Worm (Caenorhabditis elegans) whole organism, L4 larva: ENCODE measurements around the gene hlh-6.

Experiments
- ZK546.5 ChIP-seq, 2 experiments: sonication (generic microtip); optimal IDR thresholded peaks; 2 replicates each; lab custom pipeline; 2017; ENCODE audit warnings: missing biosample characterization in 2 of 2, missing genetic modification characterization in 2 of 2
- aly-2 ChIP-seq: sonication (generic microtip); optimal IDR thresholded peaks from 2 replicates; lab custom pipeline; 2018; ENCODE audit warnings: missing biosample characterization, missing genetic modification characterization
- ceh-32 ChIP-seq: sonication (generic microtip); optimal IDR thresholded peaks from 2 replicates; lab custom pipeline; 2016; ENCODE audit warnings: mild to moderate bottlenecking, missing genetic modification characterization, missing compliant biosample characterization; ENCODE audit not compliant: poor library complexity
- daf-16 ChIP-seq, 3 experiments: sonication (generic microtip); optimal IDR thresholded peaks; 2 replicates each; lab custom pipeline; 2016 to 2017; ENCODE audit warnings: missing genetic modification characterization in 3 of 3, missing genetic modification reagents in 3 of 3, mild to moderate bottlenecking in 2 of 3, missing compliant biosample characterization in 2 of 3, missing biosample characterization in 1 of 3, moderate library complexity in 1 of 3
- duxl-1 ChIP-seq: sonication (generic microtip); optimal IDR thresholded peaks from 2 replicates; lab custom pipeline; 2016; ENCODE audit warnings: mild to moderate bottlenecking, missing genetic modification characterization, moderate library complexity, missing compliant biosample characterization; ENCODE audit not compliant: poor library complexity
- lim-7 ChIP-seq: fragments of 200-800 bp; sonication (Bioruptor generic); IDR thresholded peaks from 2 replicates; pipeline ENCODE4 v1.3.6; 2022; ENCODE audit warnings: missing genetic modification characterization, missing compliant biosample characterization
- lin-13 ChIP-seq: fragments of 150-350 bp; optimal IDR thresholded peaks from 2 replicates; lab custom pipeline; 2014; ENCODE audit warnings: missing biosample characterization, missing genetic modification reagents, missing genetic modification characterization
- pha-4 ChIP-seq, 2 experiments: fragments of 150-350 bp in 1 of 2; fragments of 200-800 bp in 1 of 2; sonication (Bioruptor generic) in 1 of 2; IDR thresholded peaks in 1 of 2; optimal IDR thresholded peaks in 1 of 2; 2 replicates each; pipeline versions ENCODE4 v1.3.6 to Lab custom; 2014 to 2022; ENCODE audit warnings: missing genetic modification characterization in 2 of 2, missing genetic modification reagents in 2 of 2, missing biosample characterization in 1 of 2, missing compliant biosample characterization in 1 of 2
- sdz-12 ChIP-seq: fragments of 200-800 bp; sonication (Bioruptor generic); optimal IDR thresholded peaks from 2 replicates; lab custom pipeline; 2018; ENCODE audit warnings: mild to moderate bottlenecking, missing genetic modification characterization, missing compliant biosample characterization
- snpc-4 ChIP-seq: fragments of 150-350 bp; optimal IDR thresholded peaks from 2 replicates; lab custom pipeline; 2014; ENCODE audit warnings: missing biosample characterization, missing genetic modification characterization
- ztf-11 ChIP-seq: fragments of 150-350 bp; optimal IDR thresholded peaks from 2 replicates; lab custom pipeline; 2014; ENCODE audit warnings: missing biosample characterization, missing genetic modification characterization

DNA sequence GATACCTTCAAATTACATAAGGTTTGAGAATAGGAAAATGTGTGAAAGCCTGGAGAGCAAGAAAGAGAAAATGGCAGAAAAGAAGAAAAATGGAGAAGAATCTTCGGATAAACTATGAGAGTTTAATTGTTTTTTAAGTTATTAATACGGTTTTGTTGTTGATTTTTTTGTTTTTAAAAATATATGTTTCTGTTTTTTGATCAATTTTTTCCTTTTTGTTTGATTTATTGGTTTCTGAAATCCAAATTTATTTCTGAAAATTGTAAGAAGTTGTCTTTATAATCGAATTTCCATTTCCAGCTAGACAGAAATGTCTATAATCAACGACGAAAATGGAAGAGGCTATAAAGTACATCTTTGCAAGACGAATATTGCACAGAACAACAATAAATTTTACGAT lies 21.9 kb downstream of the hlh-6 start, which contains the start of gene parp-2:
- no peak for TF ChIP-seq aly-2 (tag; lab: Kevin White, UChicago)
- no peak for TF ChIP-seq ZK546.5 (tag; optimal IDR thresholded peaks at IDR 0.05; lab: Kevin White, UChicago)
- no peak for TF ChIP-seq ceh-32 (tag; lab: Kevin White, UChicago)
- no peak for TF ChIP-seq duxl-1 (tag; lab: Kevin White, UChicago)
- no peak for TF ChIP-seq lin-13 (GFP tag; lab: Kevin White, UChicago)
- no peak for TF ChIP-seq ztf-11 (tag; lab: Kevin White, UChicago)
- TF ChIP-seq daf-16 (GFP tag; optimal IDR thresholded peaks at IDR 0.05; lab: Kevin White, UChicago) = no peak
- no peak for TF ChIP-seq daf-16 (tag; optimal IDR thresholded peaks at IDR 0.05; lab: Kevin White, UChicago)
- no peak for TF ChIP-seq pha-4 (GFP tag; IDR thresholded peaks at IDR 0.05; lab: Robert Waterston, UW)
- TF ChIP-seq pha-4 (tag; optimal IDR thresholded peaks at IDR 0.05; lab: Kevin White, UChicago) = no peak
- no peak for TF ChIP-seq sdz-12 (GFP tag; lab: Kevin White, UChicago)
- TF ChIP-seq snpc-4 (tag; lab: Kevin White, UChicago) = no peak
- no peak for TF ChIP-seq lim-7 (GFP tag; lab: Robert Waterston, UW)
